Worm (Caenorhabditis elegans): Measurements from ENCODE around the gene dpf-6.

dpf-6 gene

ce11 chrIII:8043784-8044183, 5.7 kb downstream of the dpf-6 start (continued):
- TF ChIP-seq nhr-76 (tag; optimal IDR thresholded peaks at IDR 0.05), result peak; percentile 79
- TF ChIP-seq nhr-25 (tag; optimal IDR thresholded peaks at IDR 0.05), result peak; percentile 96
- peak; percentile 97 for TF ChIP-seq jun-1 (tag; optimal IDR thresholded peaks at IDR 0.05)
- no peak for TF ChIP-seq sea-2 (GFP tag; optimal IDR thresholded peaks at IDR 0.05)
- peak in 1 of 2 experiments; percentile 14 for TF ChIP-seq eor-1 (tag; optimal IDR thresholded peaks at IDR 0.05)
- peak; percentile 44 for TF ChIP-seq nhr-67 (tag; optimal IDR thresholded peaks at IDR 0.05)
- TF ChIP-seq nhr-11 (tag; optimal IDR thresholded peaks at IDR 0.05), result peak; percentile 97
- peak; percentile 96 for TF ChIP-seq pqm-1 (tag; optimal IDR thresholded peaks at IDR 0.05)
- peak; percentile 96 for TF ChIP-seq hmg-11 (tag; optimal IDR thresholded peaks at IDR 0.05)
- TF ChIP-seq ceh-9 (tag; optimal IDR thresholded peaks at IDR 0.05), result no peak
- TF ChIP-seq ZK546.5 (tag; optimal IDR thresholded peaks at IDR 0.05), result peak; percentile 66
- no peak for TF ChIP-seq mml-1 (tag; optimal IDR thresholded peaks at IDR 0.05)
- peak; percentile 96 for TF ChIP-seq egl-27 (tag; optimal IDR thresholded peaks at IDR 0.05)
- no peak for TF ChIP-seq unc-39 (tag; optimal IDR thresholded peaks at IDR 0.05)

- TF ChIP-seq nhr-67 (tag; optimal IDR thresholded peaks at IDR 0.05) (no peak), nhr-25 (tag; optimal IDR thresholded peaks at IDR 0.05) (no peak), eor-1 (tag; optimal IDR thresholded peaks at IDR 0.05) (no peak), egl-27 (tag; optimal IDR thresholded peaks at IDR 0.05) (no peak), elt-2 (tag; optimal IDR thresholded peaks at IDR 0.05) (no peak), pqm-1 (tag; optimal IDR thresholded peaks at IDR 0.05) (no peak), fkh-2 (tag; optimal IDR thresholded peaks at IDR 0.05) (no peak), unc-62 (GFP tag; optimal IDR thresholded peaks at IDR 0.05) (no peak), lsy-12 (tag; optimal IDR thresholded peaks at IDR 0.05) (no peak), nhr-43 (tag; optimal IDR thresholded peaks at IDR 0.05; ENCODE audit: poor library complexity, severe bottlenecking) (no peak), elt-1 (tag; optimal IDR thresholded peaks at IDR 0.05) (no peak), skn-1 (tag; optimal IDR thresholded peaks at IDR 0.05) (no peak), lin-39 (tag; optimal IDR thresholded peaks at IDR 0.05) (no peak), lin-15B (tag; optimal IDR thresholded peaks at IDR 0.05) (no peak), ceh-28 (tag; optimal IDR thresholded peaks at IDR 0.05) (no peak)
These were observed 6.1 kb downstream of the dpf-6 start, which contains the start of gene K12H4.5 for ce11 chrIII:8044187-8044586. Gene K12H4.5 (plus strand): TSS chrIII:8044487.

ce11 chrIII:8044717-8045116, 6.7 kb downstream of the dpf-6 start, which contains the start of gene spcs-3:
Gene spcs-3 (plus strand): TSS chrIII:8045017.
- TF ChIP-seq elt-1 (tag; optimal IDR thresholded peaks at IDR 0.05) (no peak), unc-39 (tag; optimal IDR thresholded peaks at IDR 0.05) (no peak), fkh-10 (GFP tag; optimal IDR thresholded peaks at IDR 0.05) (no peak), lsy-12 (tag; optimal IDR thresholded peaks at IDR 0.05) (no peak), ztf-4 (tag; optimal IDR thresholded peaks at IDR 0.05) (no peak), sea-2 (GFP tag; optimal IDR thresholded peaks at IDR 0.05) (no peak), skn-1 (tag; optimal IDR thresholded peaks at IDR 0.05) (no peak), pha-4 (tag; optimal IDR thresholded peaks at IDR 0.05) (no peak), daf-12 (tag; optimal IDR thresholded peaks at IDR 0.05) (no peak), nhr-77 (tag; optimal IDR thresholded peaks at IDR 0.05) (no peak), ceh-16 (tag; optimal IDR thresholded peaks at IDR 0.05) (no peak), unc-62 (GFP tag; optimal IDR thresholded peaks at IDR 0.05) (no peak)

ce11 chrIII:8045734-8046133, 7.7 kb downstream of the dpf-6 start, which contains the start of gene K12H4.3:
Gene K12H4.3 (plus strand): TSS chrIII:8046034.
- no peak for TF ChIP-seq elt-3 (tag; optimal IDR thresholded peaks at IDR 0.05)
- TF ChIP-seq nhr-23 (tag; optimal IDR thresholded peaks at IDR 0.05), result no peak
- no peak for TF ChIP-seq daf-12 (tag; optimal IDR thresholded peaks at IDR 0.05)
- no peak for TF ChIP-seq skn-1 (tag; optimal IDR thresholded peaks at IDR 0.05)
- no peak for TF ChIP-seq elt-1 (tag; optimal IDR thresholded peaks at IDR 0.05)
- no peak for TF ChIP-seq nhr-28 (tag; optimal IDR thresholded peaks at IDR 0.05)
- TF ChIP-seq nhr-76 (tag; optimal IDR thresholded peaks at IDR 0.05), result no peak
- no peak for TF ChIP-seq R02D3.7 (tag; optimal IDR thresholded peaks at IDR 0.05)
- no peak for TF ChIP-seq snpc-4 (tag; optimal IDR thresholded peaks at IDR 0.05)
- TF ChIP-seq nhr-25 (tag; optimal IDR thresholded peaks at IDR 0.05), result no peak
- TF ChIP-seq jun-1 (tag; optimal IDR thresholded peaks at IDR 0.05), result no peak
- no peak for TF ChIP-seq tbx-2 (tag; optimal IDR thresholded peaks at IDR 0.05)
- no peak for TF ChIP-seq mdl-1 (tag; optimal IDR thresholded peaks at IDR 0.05)
- no peak for TF ChIP-seq pha-4 (tag; optimal IDR thresholded peaks at IDR 0.05)
- no peak for TF ChIP-seq nhr-12 (tag; optimal IDR thresholded peaks at IDR 0.05)
- no peak for TF ChIP-seq fkh-2 (tag; optimal IDR thresholded peaks at IDR 0.05)
- TF ChIP-seq ceh-16 (tag; optimal IDR thresholded peaks at IDR 0.05), result no peak
- no peak for TF ChIP-seq lin-15B (tag; optimal IDR thresholded peaks at IDR 0.05)
- no peak for TF ChIP-seq ama-1 (optimal IDR thresholded peaks at IDR 0.05)
- TF ChIP-seq egl-27 (tag; optimal IDR thresholded peaks at IDR 0.05), result no peak
